Worm (Caenorhabditis elegans): ENCODE results near the gene R160.2.

Gene R160.2

ce11 chrX:4388834-4389409, 12.2 kb upstream of the R160.2 start, which contains the start of gene dpy-23 (continued):
- peak; percentile 87 for TF ChIP-seq dox-1 (GFP tag; IDR thresholded peaks at IDR 0.05)
- TF ChIP-seq F22D6.2 (tag; optimal IDR thresholded peaks at IDR 0.05): peak; percentile 35
- peak; percentile 84 for TF ChIP-seq cebp-1 (GFP tag; IDR thresholded peaks at IDR 0.05)
- peak; percentile 96 for TF ChIP-seq cebp-1 (tag; optimal IDR thresholded peaks at IDR 0.05)
- peak; percentile 64 for TF ChIP-seq Y67H2A.10 (GFP tag; conservative IDR thresholded peaks at IDR 0.05)
- peak; percentile 54; the same call in 1 of the 2 replicates for TF ChIP-seq let-526 (GFP tag; IDR thresholded peaks at IDR 0.05)

ce11 chrX:4386493-4386892, 9.8 kb upstream of the R160.2 start:
- TF ChIP-seq Y53G8AR.9 (GFP tag; conservative IDR thresholded peaks at IDR 0.05): no peak
- TF ChIP-seq F37B4.10 (GFP tag; IDR thresholded peaks at IDR 0.05): no peak
- no peak for TF ChIP-seq hlh-26 (GFP tag; conservative IDR thresholded peaks at IDR 0.05)
- no peak for TF ChIP-seq nhr-90 (tag; optimal IDR thresholded peaks at IDR 0.05)
- no peak for TF ChIP-seq ztf-25 (GFP tag; IDR thresholded peaks at IDR 0.05)
- TF ChIP-seq tbp1 (GFP tag; optimal IDR thresholded peaks at IDR 0.05): no peak
- no peak for TF ChIP-seq F23B12.7 (tag; optimal IDR thresholded peaks at IDR 0.05; ENCODE audit: insufficient read depth)
- TF ChIP-seq attf-5 (GFP tag; optimal IDR thresholded peaks at IDR 0.05): no peak
- no peak for TF ChIP-seq F57C9.4 (tag; optimal IDR thresholded peaks at IDR 0.05)
- no peak for TF ChIP-seq lir-1 (GFP tag; conservative IDR thresholded peaks at IDR 0.05)
- TF ChIP-seq B0336.3 (GFP tag; IDR thresholded peaks at IDR 0.05): no peak
- TF ChIP-seq Y95B8A.8 (GFP tag; IDR thresholded peaks at IDR 0.05): no peak
- TF ChIP-seq F33H1.4 (GFP tag; IDR thresholded peaks at IDR 0.05): no peak

- TF ChIP-seq egrh-3 (GFP tag; IDR thresholded peaks at IDR 0.05) (peak; percentile 90; the same call in 1 of the 2 replicates), mcd-1 (GFP tag; IDR thresholded peaks at IDR 0.05) (peak; percentile 27; the same call in 1 of the 2 replicates), F49E8.2 (tag; optimal IDR thresholded peaks at IDR 0.05; ENCODE audit: insufficient read depth) (no peak), sptf-2 (GFP tag; optimal IDR thresholded peaks at IDR 0.05) (no peak), atf-7 (tag; optimal IDR thresholded peaks at IDR 0.05) (no peak), zfh-2 (GFP tag; conservative IDR thresholded peaks at IDR 0.05) (peak; percentile 79), sea-2 (GFP tag; IDR thresholded peaks at IDR 0.05) (no peak)
These were observed 6.7 kb upstream of the R160.2 start, which contains the start of gene lst-2 for ce11 chrX:4383316-4383936. Gene lst-2 (minus strand): TSS chrX:4383366.

- TF ChIP-seq nfya-1 (tag; optimal IDR thresholded peaks at IDR 0.05; ENCODE audit: borderline replicate concordance, insufficient read depth) (no peak), hrde-1 (tag; optimal IDR thresholded peaks at IDR 0.05; ENCODE audit: borderline replicate concordance) (no peak), attf-5 (GFP tag; optimal IDR thresholded peaks at IDR 0.05) (no peak), Y53F4B.3 (GFP tag; IDR thresholded peaks at IDR 0.05) (no peak), ceh-58 (GFP tag; IDR thresholded peaks at IDR 0.05) (no peak), snpc-1.3 (tag; optimal IDR thresholded peaks at IDR 0.05; ENCODE audit: insufficient read depth) (no peak), F33H1.4 (GFP tag; IDR thresholded peaks at IDR 0.05) (no peak), unc-62 (GFP tag; optimal IDR thresholded peaks at IDR 0.05) (no peak), lin-54 (GFP tag; optimal IDR thresholded peaks at IDR 0.05) (no peak), ztf-25 (GFP tag; IDR thresholded peaks at IDR 0.05) (no peak), F49E8.2 (tag; optimal IDR thresholded peaks at IDR 0.05; ENCODE audit: insufficient read depth) (no peak), nfya-2 (GFP tag; IDR thresholded peaks at IDR 0.05) (no peak), F37B4.10 (GFP tag; IDR thresholded peaks at IDR 0.05) (no peak), ztf-18 (tag; optimal IDR thresholded peaks at IDR 0.05) (no peak), rpc-1 (optimal IDR thresholded peaks at IDR 0.05) (no peak), rpc-1 (tag; optimal IDR thresholded peaks at IDR 0.05) (no peak), lin-26 (GFP tag; IDR thresholded peaks at IDR 0.05) (no peak), sea-2 (GFP tag; IDR thresholded peaks at IDR 0.05) (no peak), F57A8.1 (GFP tag; optimal IDR thresholded peaks at IDR 0.05) (no peak), aptf-2 (GFP tag; conservative IDR thresholded peaks at IDR 0.05) (no peak), ztf-6 (GFP tag; IDR thresholded peaks at IDR 0.05) (no peak)
These were observed 988 bp upstream of the R160.2 start, which contains the start of gene R160.12 for ce11 chrX:4377689-4378088. Gene R160.12 (minus strand): TSS chrX:4377789.

All from whole organism, young adult.